Fruit fly (Drosophila melanogaster): ENCODE measurements around the gene CG6048.

Gene CG6048

DNA sequence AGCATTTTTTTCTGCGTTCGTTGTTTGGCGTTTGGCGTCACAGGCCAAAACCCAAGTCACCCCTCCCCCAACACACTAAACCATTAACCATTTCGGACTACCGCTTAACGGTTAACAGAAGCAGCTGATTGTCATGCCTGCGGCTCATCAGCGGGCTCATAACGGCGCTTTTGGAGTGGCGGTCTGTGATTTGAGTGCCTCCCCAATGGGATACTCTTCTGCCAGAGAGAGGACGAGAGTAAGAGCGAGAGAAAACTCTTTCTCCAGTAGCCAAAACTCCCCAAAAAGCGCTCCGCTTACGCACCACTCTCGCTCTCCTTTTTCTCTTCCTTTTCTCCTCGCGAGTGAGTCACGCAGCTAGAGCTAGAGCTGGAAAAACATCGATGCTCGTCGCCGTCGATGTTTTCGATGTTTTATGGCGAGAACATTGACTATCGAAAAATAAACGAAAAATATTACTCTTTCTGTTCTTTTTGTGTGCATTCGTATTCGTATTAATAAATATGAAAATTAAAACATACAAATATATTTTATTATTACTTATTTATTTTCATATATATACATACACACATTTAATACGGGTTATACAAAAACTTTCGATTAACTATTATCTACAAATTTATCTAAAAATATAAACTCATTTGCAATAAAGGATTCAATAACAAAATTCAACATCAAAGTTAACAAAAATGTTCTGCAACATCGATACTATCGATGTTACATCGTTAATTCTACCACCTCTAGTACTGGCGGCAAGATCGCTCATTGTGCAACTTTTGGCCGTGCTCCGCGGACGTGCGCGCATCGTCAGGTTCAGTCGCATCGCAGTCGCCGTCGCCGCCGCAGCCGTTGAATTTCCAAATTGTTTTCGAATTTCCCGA lies 13.4 kb downstream of the CG6048 start, which contains the start of gene Grip (continued):
- TF ChIP-seq Sp1 (GFP tag; optimal IDR thresholded peaks at IDR 0.05) (peak; percentile 28), pan (optimal IDR thresholded peaks at IDR 0.05) (no peak), Abd-B (GFP tag; optimal IDR thresholded peaks at IDR 0.05) (no peak), Dif (GFP tag; optimal IDR thresholded peaks at IDR 0.05; ENCODE audit: partially characterized antibody) (peak; percentile 10), CG32264 (GFP tag; optimal IDR thresholded peaks at IDR 0.05) (no peak), jim (GFP tag; optimal IDR thresholded peaks at IDR 0.05) (no peak), sage (GFP tag; optimal IDR thresholded peaks at IDR 0.05) (no peak), Mio (GFP tag; optimal IDR thresholded peaks at IDR 0.05) (no peak), Hnf4 (GFP tag; optimal IDR thresholded peaks at IDR 0.05) (peak; percentile 25), Hr78 (GFP tag; optimal IDR thresholded peaks at IDR 0.05) (no peak), woc (GFP tag; optimal IDR thresholded peaks at IDR 0.05) (peak; percentile 38), dmrt93B (GFP tag; optimal IDR thresholded peaks at IDR 0.05) (no peak)

DNA sequence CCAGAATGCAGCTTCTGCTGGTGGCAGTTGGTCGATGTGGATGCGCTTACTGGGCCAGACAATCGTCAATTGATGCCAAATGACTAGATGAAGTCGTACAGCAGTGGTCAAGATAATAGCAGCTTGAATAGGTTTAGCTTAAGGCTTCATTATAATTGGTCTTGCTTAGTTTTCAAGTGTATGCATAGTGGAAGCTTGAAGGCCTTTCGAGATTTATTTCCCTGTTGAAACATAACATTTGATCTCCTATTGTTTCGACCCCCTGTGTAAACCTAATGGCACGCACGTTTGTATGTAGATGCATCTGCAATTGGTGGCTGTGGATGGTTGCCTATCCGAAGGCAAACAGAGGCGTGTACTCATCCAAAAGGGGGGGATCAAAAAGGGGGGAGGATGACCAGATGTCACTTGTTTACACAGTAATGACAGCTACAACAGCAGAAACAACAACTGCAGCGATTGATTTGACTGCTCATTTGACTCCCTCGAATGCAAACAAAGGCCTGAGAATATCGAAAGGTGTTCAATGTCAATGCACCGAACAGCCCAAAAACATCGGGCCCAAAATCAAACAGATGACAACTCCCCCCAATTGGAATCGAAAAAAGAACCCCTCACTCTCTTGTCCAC lies 15.8 kb downstream of the CG6048 start:
- TF ChIP-seq lola (GFP tag; optimal IDR thresholded peaks at IDR 0.05) (no peak), foxo (GFP tag; optimal IDR thresholded peaks at IDR 0.05) (peak in 1 of 2 experiments; percentile 8), fru (GFP tag; optimal IDR thresholded peaks at IDR 0.05) (peak; percentile 26), h (GFP tag; optimal IDR thresholded peaks at IDR 0.05) (peak; percentile 7)

DNA sequence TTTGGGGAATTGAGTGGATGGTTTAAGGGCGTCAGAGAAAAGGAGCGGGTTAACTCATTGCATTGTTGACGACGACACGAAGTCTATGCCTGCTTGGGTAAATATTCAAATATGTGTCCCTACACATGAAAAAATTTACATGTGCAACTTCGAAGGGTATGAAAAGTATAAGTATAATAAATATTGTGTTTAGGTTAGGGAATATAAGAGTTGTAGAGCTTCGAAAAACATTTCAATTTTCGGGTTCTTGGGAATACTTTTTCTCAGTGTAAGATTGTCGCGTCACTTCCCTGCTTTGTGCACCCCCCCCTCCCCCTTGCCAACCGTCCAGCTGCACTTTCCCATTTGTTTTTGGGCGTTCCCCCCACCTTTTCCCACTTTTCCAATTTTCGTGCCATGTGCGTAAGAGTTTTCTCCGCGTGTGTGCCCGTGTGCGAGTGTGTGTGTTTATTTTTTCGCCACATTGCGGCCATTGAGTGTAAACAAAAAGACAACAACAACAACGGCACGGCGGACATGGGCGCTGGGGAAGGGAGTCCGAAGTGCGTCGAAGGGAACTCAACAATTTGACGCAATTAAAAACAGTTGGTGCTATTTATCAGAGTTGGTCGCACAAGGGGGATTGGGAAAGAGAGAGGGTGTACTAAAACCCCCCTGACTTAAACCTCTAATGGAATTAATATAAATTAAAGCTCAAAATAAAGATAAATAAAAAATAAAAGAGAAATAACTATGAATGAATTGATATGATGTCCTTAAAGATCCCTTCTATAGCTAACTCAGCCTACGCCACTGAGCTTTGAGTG lies 17.7 kb downstream of the CG6048 start:
- TF ChIP-seq brk (GFP tag; optimal IDR thresholded peaks at IDR 0.05) (no peak), Mio (GFP tag; optimal IDR thresholded peaks at IDR 0.05) (no peak), sage (GFP tag; optimal IDR thresholded peaks at IDR 0.05) (no peak), foxo (GFP tag; optimal IDR thresholded peaks at IDR 0.05) (peak in 1 of 2 experiments; percentile 38), h (GFP tag; optimal IDR thresholded peaks at IDR 0.05) (peak; percentile 23), HLH106 (tag; optimal IDR thresholded peaks at IDR 0.05) (peak; percentile 44), sv (GFP tag; optimal IDR thresholded peaks at IDR 0.05) (peak; percentile 11), psq (GFP tag; optimal IDR thresholded peaks at IDR 0.05) (peak; percentile 23), fru (GFP tag; optimal IDR thresholded peaks at IDR 0.05) (peak; percentile 25), Sp1 (GFP tag; optimal IDR thresholded peaks at IDR 0.05) (peak; percentile 32)

DNA sequence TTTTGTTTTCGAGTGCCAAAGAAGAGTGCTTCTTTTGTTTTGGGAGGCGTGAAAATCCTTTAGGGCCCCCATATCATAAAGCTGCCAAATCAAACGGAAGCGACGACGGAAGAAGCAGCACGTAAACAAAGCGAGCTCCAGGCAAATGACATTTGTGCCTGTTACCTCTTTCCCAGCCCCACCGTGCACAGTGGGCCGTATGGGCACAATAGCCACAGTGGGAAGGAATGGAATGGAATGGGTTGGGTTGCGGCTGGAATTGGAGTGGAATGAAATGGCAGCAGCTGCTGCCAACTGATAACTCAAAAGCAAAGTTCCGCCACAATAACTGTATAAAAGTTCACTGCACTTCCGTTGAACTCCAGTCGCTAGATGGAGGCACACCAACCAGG lies 18.3 kb downstream of the CG6048 start:
- TF ChIP-seq Rel (GFP tag; optimal IDR thresholded peaks at IDR 0.05) (no peak), Rel (tag; optimal IDR thresholded peaks at IDR 0.05) (no peak), CG9705 (GFP tag; optimal IDR thresholded peaks at IDR 0.05) (no peak), Mio (GFP tag; optimal IDR thresholded peaks at IDR 0.05) (no peak), N (GFP tag; optimal IDR thresholded peaks at IDR 0.05) (no peak), jim (GFP tag; optimal IDR thresholded peaks at IDR 0.05) (no peak), dsf (GFP tag; optimal IDR thresholded peaks at IDR 0.05; ENCODE audit: borderline replicate concordance) (no peak), Jra (GFP tag; optimal IDR thresholded peaks at IDR 0.05) (no peak), brk (GFP tag; optimal IDR thresholded peaks at IDR 0.05) (no peak), Hnf4 (GFP tag; optimal IDR thresholded peaks at IDR 0.05) (no peak), fru (GFP tag; optimal IDR thresholded peaks at IDR 0.05) (no peak), br (GFP tag; optimal IDR thresholded peaks at IDR 0.05) (no peak)

DNA sequence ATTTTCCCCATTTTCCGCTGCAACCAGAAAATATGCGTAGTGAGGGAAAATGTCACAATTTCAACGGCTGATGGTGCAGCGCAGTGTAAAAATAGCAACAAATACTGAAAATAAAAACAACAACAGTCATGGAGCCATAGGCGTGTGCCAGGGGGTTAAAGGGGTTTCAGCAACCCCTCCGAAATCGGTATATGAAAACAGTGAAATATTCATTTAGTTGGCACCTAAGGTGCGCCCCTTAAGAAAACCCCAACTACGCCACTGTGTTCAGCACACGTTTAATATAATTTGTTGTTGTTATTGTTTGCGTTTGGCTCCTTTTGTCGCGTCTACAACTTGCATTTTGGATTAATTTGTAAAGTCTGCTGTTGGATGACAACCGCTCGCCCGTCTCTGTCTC lies 19.7 kb downstream of the CG6048 start:
- TF ChIP-seq Myc (optimal IDR thresholded peaks at IDR 0.05), result no peak
- TF ChIP-seq tai (GFP tag; optimal IDR thresholded peaks at IDR 0.05), result no peak
- TF ChIP-seq br (GFP tag; optimal IDR thresholded peaks at IDR 0.05), result peak; percentile 5
- no peak for TF ChIP-seq woc (GFP tag; optimal IDR thresholded peaks at IDR 0.05)
- peak; percentile 5 for TF ChIP-seq sv (GFP tag; optimal IDR thresholded peaks at IDR 0.05)
- peak; percentile 6 for TF ChIP-seq ey (GFP tag; optimal IDR thresholded peaks at IDR 0.05)
- TF ChIP-seq rgr (GFP tag; optimal IDR thresholded peaks at IDR 0.05), result peak; percentile 37
- peak in 1 of 2 experiments; percentile 47 for TF ChIP-seq foxo (GFP tag; optimal IDR thresholded peaks at IDR 0.05)
- TF ChIP-seq Sp1 (GFP tag; optimal IDR thresholded peaks at IDR 0.05), result no peak
- TF ChIP-seq HLH106 (tag; optimal IDR thresholded peaks at IDR 0.05), result peak; percentile 26
- no peak for TF ChIP-seq h (GFP tag; optimal IDR thresholded peaks at IDR 0.05)

Measured in whole organism, wandering third instar larva.